Fruit fly (Drosophila melanogaster): ENCODE data around the gene CG34296.

CG34296 gene

DNA sequence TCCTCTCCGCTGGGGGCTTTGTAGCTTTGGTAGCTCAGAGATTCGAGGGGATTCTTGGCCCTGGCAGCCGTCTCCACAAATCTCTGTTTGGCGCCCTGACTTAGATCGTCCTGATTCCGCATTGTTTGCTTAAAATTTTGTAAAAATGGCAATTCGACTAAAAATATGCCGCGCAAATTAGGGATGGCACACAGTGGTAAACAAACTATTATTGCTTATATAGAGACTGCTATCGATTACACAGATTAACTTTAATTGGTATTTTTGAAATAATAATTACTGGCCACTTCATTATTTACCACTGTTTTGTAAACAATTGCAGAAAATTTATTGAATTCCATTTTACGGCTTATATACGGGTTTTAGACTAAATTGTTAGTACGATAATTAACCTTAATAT, 2.4 kb downstream of the CG34296 start, which contains the start of the genes Naa40 and CG18731:
TSS of gene Naa40 (minus strand) at position 206 of the 400 bp plus-strand sequence.
TSS of gene CG18731 (plus strand) at position 283 of the 400 bp plus-strand sequence.
- TF ChIP-seq D1 (tag; optimal IDR thresholded peaks at IDR 0.05) (no peak), CG10348 (GFP tag; IDR thresholded peaks at IDR 0.05) (no peak), CG4496 (GFP tag; IDR thresholded peaks at IDR 0.05) (no peak), Snoo (tag; optimal IDR thresholded peaks at IDR 0.05) (no peak), Pif1B (GFP tag; optimal IDR thresholded peaks at IDR 0.05) (no peak)

DNA sequence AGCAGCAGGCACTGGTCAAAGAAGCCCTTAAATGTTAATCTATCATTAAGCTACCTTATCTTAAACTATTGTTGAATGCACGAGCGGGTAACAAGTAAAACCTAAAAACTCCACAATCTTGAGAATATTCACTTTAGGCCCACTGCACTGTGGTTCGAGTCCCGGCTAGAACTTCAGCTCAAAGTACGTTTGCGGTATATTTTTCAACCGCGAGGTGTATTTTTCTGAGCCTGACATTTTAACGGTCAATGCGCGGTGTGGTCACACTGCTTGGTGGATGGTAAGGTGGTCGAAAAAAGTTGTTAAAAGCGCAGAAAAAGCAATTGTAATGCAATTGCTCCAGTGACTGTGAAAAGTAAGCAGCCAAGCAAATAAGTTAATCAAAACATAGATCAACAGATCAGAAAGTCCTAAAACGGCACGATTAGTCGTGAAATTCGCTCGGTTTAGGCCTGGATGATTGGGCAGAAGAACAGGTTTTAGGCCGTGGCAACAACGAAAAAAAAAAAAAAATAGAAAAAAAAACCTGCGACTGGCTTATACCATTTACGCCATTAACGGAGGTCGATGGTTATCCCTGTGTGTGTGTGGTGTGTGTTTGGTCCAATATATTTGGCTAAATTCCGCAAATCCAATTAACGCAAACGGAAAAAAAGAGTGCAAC, 3.4 kb downstream of the CG34296 start, which contains the start of gene Kul:
TSS of gene Kul (plus strand) at position 254 of the 664 bp plus-strand sequence.
- TF ChIP-seq Ets98B (GFP tag; IDR thresholded peaks at IDR 0.05), result peak; percentile 34
- TF ChIP-seq CG8301 (tag; optimal IDR thresholded peaks at IDR 0.05), result peak; percentile 50
- peak; percentile 19; the same call in 1 of the 2 replicates for TF ChIP-seq rn (GFP tag; IDR thresholded peaks at IDR 0.05)
- TF ChIP-seq CG9948 (tag; optimal IDR thresholded peaks at IDR 0.05), result no peak
- TF ChIP-seq gl (tag; optimal IDR thresholded peaks at IDR 0.05), result peak; percentile 67
- peak; percentile 40 for TF ChIP-seq CG8159 (tag; optimal IDR thresholded peaks at IDR 0.05)
- peak; percentile 61 for TF ChIP-seq Snoo (tag; optimal IDR thresholded peaks at IDR 0.05)
- peak; percentile 28 for TF ChIP-seq CG34367 (tag; optimal IDR thresholded peaks at IDR 0.05)
- peak; percentile 23 for TF ChIP-seq CG15710 (tag; optimal IDR thresholded peaks at IDR 0.05)
- TF ChIP-seq CG12605 (GFP tag; IDR thresholded peaks at IDR 0.05), result peak; percentile 18; the same call in 1 of the 2 replicates
- TF ChIP-seq Pif1A (GFP tag; optimal IDR thresholded peaks at IDR 0.05), result no peak
- TF ChIP-seq Pif1B (GFP tag; optimal IDR thresholded peaks at IDR 0.05), result no peak
- no peak for TF ChIP-seq CG14655 (GFP tag; optimal IDR thresholded peaks at IDR 0.05)
- TF ChIP-seq CG4496 (GFP tag; IDR thresholded peaks at IDR 0.05), result peak; percentile 56; the same call in 2 of the 3 replicates
- peak; percentile 49; the same call in 1 of the 3 replicates for TF ChIP-seq fd96Ca (GFP tag; IDR thresholded peaks at IDR 0.05)
- peak; percentile 57; the same call in 1 of the 2 replicates for TF ChIP-seq CG32121 (GFP tag; IDR thresholded peaks at IDR 0.05)
- peak; percentile 18 for TF ChIP-seq CG17806 (tag; optimal IDR thresholded peaks at IDR 0.05)

DNA sequence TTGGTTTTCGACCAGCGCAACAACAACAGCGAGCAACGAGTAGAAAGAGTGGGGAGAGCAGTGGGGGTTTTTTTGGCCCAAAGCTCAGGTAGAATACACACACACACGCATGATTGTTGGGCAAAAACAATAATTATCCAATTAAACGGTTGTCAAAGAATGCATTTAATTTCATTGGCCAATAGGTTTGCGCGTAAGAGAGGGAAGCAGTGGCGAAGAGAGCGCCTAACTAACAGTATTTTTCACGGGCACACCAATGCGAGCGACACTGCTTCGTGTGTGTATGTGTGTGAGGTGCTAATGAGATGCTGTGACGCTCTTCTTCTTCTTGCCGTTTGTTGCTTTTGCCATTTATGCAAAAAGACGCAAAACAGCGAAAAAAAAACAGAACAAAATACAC, 3.9 kb downstream of the CG34296 start:
- TF ChIP-seq D1 (tag; optimal IDR thresholded peaks at IDR 0.05) (no peak), CG8159 (tag; optimal IDR thresholded peaks at IDR 0.05) (no peak), EcR (GFP tag; optimal IDR thresholded peaks at IDR 0.05) (peak; percentile 4), CG8301 (tag; optimal IDR thresholded peaks at IDR 0.05) (no peak), CG15710 (tag; optimal IDR thresholded peaks at IDR 0.05) (no peak), CG9948 (tag; optimal IDR thresholded peaks at IDR 0.05) (no peak)

DNA sequence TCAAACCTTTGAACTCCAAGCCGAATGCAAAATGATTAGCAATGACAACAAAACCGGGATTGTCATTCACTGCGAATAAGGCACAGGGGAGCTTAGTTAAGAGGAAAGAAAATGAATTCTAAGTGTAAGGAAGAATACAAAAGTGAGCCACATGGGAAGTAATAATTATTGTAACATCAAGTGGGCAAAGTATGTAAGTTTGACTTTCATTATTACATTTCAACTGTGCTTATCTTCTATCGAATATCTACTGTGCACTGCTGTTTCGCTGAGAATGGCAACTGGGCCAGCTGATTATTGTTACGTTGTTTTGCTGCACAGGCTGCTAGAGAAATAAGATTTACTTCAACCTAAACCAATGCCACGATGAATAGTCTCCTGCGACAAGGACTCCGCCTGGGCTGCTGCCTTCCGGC, 14.3 kb downstream of the CG34296 start, which contains the start of the genes CG7601 and CIA30:
TSS of gene CG7601 (minus strand) at position 68 of the 416 bp plus-strand sequence.
TSS of gene CIA30 (plus strand) at position 288 of the 416 bp plus-strand sequence.
- TF ChIP-seq EcR (GFP tag; optimal IDR thresholded peaks at IDR 0.05) (peak; percentile 61), fd96Ca (GFP tag; IDR thresholded peaks at IDR 0.05) (peak; percentile 100), rn (GFP tag; IDR thresholded peaks at IDR 0.05) (peak; percentile 100), CG14655 (GFP tag; optimal IDR thresholded peaks at IDR 0.05) (peak; percentile 99), CG9948 (tag; optimal IDR thresholded peaks at IDR 0.05) (peak; percentile 98), Pif1A (GFP tag; optimal IDR thresholded peaks at IDR 0.05) (peak; percentile 100), Pif1B (GFP tag; optimal IDR thresholded peaks at IDR 0.05) (peak; percentile 98), gl (tag; optimal IDR thresholded peaks at IDR 0.05) (peak; percentile 98), D1 (tag; optimal IDR thresholded peaks at IDR 0.05) (no peak), CG4496 (GFP tag; IDR thresholded peaks at IDR 0.05) (peak; percentile 100), CG15710 (tag; optimal IDR thresholded peaks at IDR 0.05) (peak; percentile 99), CG13204 (GFP tag; optimal IDR thresholded peaks at IDR 0.05) (no peak), CG8301 (tag; optimal IDR thresholded peaks at IDR 0.05) (peak; percentile 98), CG10348 (GFP tag; IDR thresholded peaks at IDR 0.05) (peak; percentile 100), Snoo (tag; optimal IDR thresholded peaks at IDR 0.05) (peak; percentile 99), CG8159 (tag; optimal IDR thresholded peaks at IDR 0.05) (peak; percentile 98), CG12605 (GFP tag; IDR thresholded peaks at IDR 0.05) (peak; percentile 100), Ets98B (GFP tag; IDR thresholded peaks at IDR 0.05) (peak; percentile 100), CG34367 (tag; optimal IDR thresholded peaks at IDR 0.05) (peak; percentile 96), CG17806 (tag; optimal IDR thresholded peaks at IDR 0.05) (peak; percentile 99), CG32121 (GFP tag; IDR thresholded peaks at IDR 0.05) (peak; percentile 100)

DNA sequence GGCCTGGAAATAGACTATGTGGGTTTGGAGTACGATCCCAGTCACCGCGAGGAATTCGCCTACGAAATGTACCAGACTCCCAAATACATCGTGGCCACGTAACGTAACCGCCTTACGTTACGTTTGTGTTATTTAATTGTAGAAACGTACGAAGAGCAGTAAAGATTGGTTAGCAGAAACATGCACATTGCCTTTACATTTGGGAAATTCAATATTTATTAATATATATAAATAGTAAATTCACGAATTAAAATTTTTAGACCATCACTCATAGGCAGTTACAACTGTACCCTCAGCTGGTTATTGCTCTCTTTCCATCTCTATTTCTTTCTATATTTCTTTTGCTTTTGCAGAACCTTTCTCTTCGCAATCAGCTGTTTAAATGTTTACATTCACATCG, 15.6 kb downstream of the CG34296 start, which contains the start of gene Gnpnat:
TSS of gene Gnpnat (plus strand) at position 385 of the 400 bp plus-strand sequence.
- no peak for TF ChIP-seq gl (tag; optimal IDR thresholded peaks at IDR 0.05)
- TF ChIP-seq CG15710 (tag; optimal IDR thresholded peaks at IDR 0.05), result peak; percentile 40
- TF ChIP-seq CG9948 (tag; optimal IDR thresholded peaks at IDR 0.05), result peak; percentile 7
- TF ChIP-seq CG17806 (tag; optimal IDR thresholded peaks at IDR 0.05), result peak; percentile 61
- no peak for TF ChIP-seq D1 (tag; optimal IDR thresholded peaks at IDR 0.05)
- TF ChIP-seq Pif1B (GFP tag; optimal IDR thresholded peaks at IDR 0.05), result peak; percentile 48
- TF ChIP-seq CG8159 (tag; optimal IDR thresholded peaks at IDR 0.05), result peak; percentile 46
- TF ChIP-seq CG32121 (GFP tag; IDR thresholded peaks at IDR 0.05), result no peak
- peak; percentile 58 for TF ChIP-seq CG14655 (GFP tag; optimal IDR thresholded peaks at IDR 0.05)
- TF ChIP-seq CG4496 (GFP tag; IDR thresholded peaks at IDR 0.05), result no peak
- TF ChIP-seq rn (GFP tag; IDR thresholded peaks at IDR 0.05), result no peak
- TF ChIP-seq CG13204 (GFP tag; optimal IDR thresholded peaks at IDR 0.05), result no peak
- TF ChIP-seq Ets98B (GFP tag; IDR thresholded peaks at IDR 0.05), result no peak
- peak; percentile 63 for TF ChIP-seq CG8301 (tag; optimal IDR thresholded peaks at IDR 0.05)
- TF ChIP-seq CG10348 (GFP tag; IDR thresholded peaks at IDR 0.05), result no peak
- TF ChIP-seq EcR (GFP tag; optimal IDR thresholded peaks at IDR 0.05), result no peak
- TF ChIP-seq CG12605 (GFP tag; IDR thresholded peaks at IDR 0.05), result no peak
- TF ChIP-seq Snoo (tag; optimal IDR thresholded peaks at IDR 0.05), result peak; percentile 63
- TF ChIP-seq Pif1A (GFP tag; optimal IDR thresholded peaks at IDR 0.05), result peak; percentile 51
- no peak for TF ChIP-seq fd96Ca (GFP tag; IDR thresholded peaks at IDR 0.05)
- TF ChIP-seq CG34367 (tag; optimal IDR thresholded peaks at IDR 0.05), result peak; percentile 37
